Fruit fly (Drosophila melanogaster) whole organism, embryonic: Measurements from ENCODE around the gene Cln7.
A peak's percentile ranks its signal among the peaks of the same experiment; 100 is the strongest.

ENCODE experiments used
- Adf1 ChIP-seq: fragments of 200-800 bp; sonication (Bioruptor generic); IDR thresholded peaks from 2 replicates; pipeline ENCODE4 v1.3.6; 2022; ENCODE audit warnings: missing biosample characterization, missing genetic modification characterization
- Asciz ChIP-seq: fragments of 200-800 bp; sonication (Bioruptor generic); optimal IDR thresholded peaks from 2 replicates; lab custom pipeline; 2017; ENCODE audit warnings: missing biosample characterization, mild to moderate bottlenecking, missing genetic modification characterization, missing genetic modification reagents
- CG12071 ChIP-seq: fragments of 200-800 bp; sonication (Bioruptor generic); optimal IDR thresholded peaks from 3 replicates; lab custom pipeline; 2018; ENCODE audit warnings: missing biosample characterization, mild to moderate bottlenecking, missing genetic modification characterization
- CG12155 ChIP-seq: fragments of 200-800 bp; sonication (Bioruptor generic); optimal IDR thresholded peaks from 3 replicates; lab custom pipeline; 2016; ENCODE audit warnings: missing biosample characterization, missing genetic modification characterization
- CG12769 ChIP-seq: fragments of 200-800 bp; sonication (Bioruptor generic); optimal IDR thresholded peaks from 2 replicates; lab custom pipeline; 2019; ENCODE audit warnings: missing biosample characterization, mild to moderate bottlenecking, missing genetic modification characterization, moderate library complexity
- CG15479 ChIP-seq: fragments of 200-800 bp; sonication (Bioruptor generic); optimal IDR thresholded peaks from 3 replicates; lab custom pipeline; 2019; ENCODE audit warnings: missing biosample characterization, mild to moderate bottlenecking, missing genetic modification characterization, moderate library complexity
- CG15514 ChIP-seq: fragments of 200-800 bp; sonication (Bioruptor generic); optimal IDR thresholded peaks from 3 replicates; lab custom pipeline; 2017; ENCODE audit warnings: missing biosample characterization, missing genetic modification characterization, mild to moderate bottlenecking, moderate library complexity, missing genetic modification reagents
- CG18599 ChIP-seq: fragments of 200-800 bp; sonication (Bioruptor generic); optimal IDR thresholded peaks from 3 replicates; lab custom pipeline; 2017; ENCODE audit warnings: missing biosample characterization, missing genetic modification characterization, mild to moderate bottlenecking, moderate library complexity, missing genetic modification reagents
- CG2199 ChIP-seq: fragments of 200-800 bp; sonication (Bioruptor generic); IDR thresholded peaks from 3 replicates; pipeline ENCODE4 v1.3.6; 2022; ENCODE audit warnings: missing biosample characterization, missing genetic modification characterization
- CG2678 ChIP-seq: fragments of 200-800 bp; sonication (Bioruptor generic); optimal IDR thresholded peaks from 3 replicates; lab custom pipeline; 2019; ENCODE audit warnings: missing biosample characterization, mild to moderate bottlenecking, missing genetic modification characterization, moderate library complexity
- CG34376 ChIP-seq: fragments of 200-800 bp; sonication (Bioruptor generic); optimal IDR thresholded peaks from 2 replicates; lab custom pipeline; 2018; ENCODE audit warnings: missing biosample characterization, mild to moderate bottlenecking, missing genetic modification characterization
- CG3838 ChIP-seq: fragments of 200-800 bp; sonication (Bioruptor generic); optimal IDR thresholded peaks from 3 replicates; lab custom pipeline; 2016; ENCODE audit warnings: missing biosample characterization, missing genetic modification characterization
- CG3995 ChIP-seq: fragments of 200-800 bp; sonication (Bioruptor generic); optimal IDR thresholded peaks from 3 replicates; lab custom pipeline; 2016; ENCODE audit warnings: missing biosample characterization, missing genetic modification characterization
- CG6813 ChIP-seq: fragments of 200-800 bp; sonication (Bioruptor generic); optimal IDR thresholded peaks from 2 replicates; lab custom pipeline; 2017; ENCODE audit warnings: missing biosample characterization, missing genetic modification characterization, mild to moderate bottlenecking, moderate library complexity, missing genetic modification reagents
- CG7987 ChIP-seq: fragments of 200-800 bp; sonication (Bioruptor generic); optimal IDR thresholded peaks from 2 replicates; lab custom pipeline; 2018; ENCODE audit warnings: missing biosample characterization, mild to moderate bottlenecking, missing genetic modification characterization, moderate library complexity
- CG8290 ChIP-seq, 3 experiments: fragments of 200-800 bp; sonication (Bioruptor generic); optimal IDR thresholded peaks; 2 replicates each; lab custom pipeline; 2016 to 2019; ENCODE audit warnings: missing biosample characterization in 3 of 3, missing genetic modification characterization in 3 of 3, mild to moderate bottlenecking in 2 of 3, moderate library complexity in 1 of 3
- CG9727 ChIP-seq: fragments of 200-800 bp; sonication (Bioruptor generic); optimal IDR thresholded peaks from 3 replicates; lab custom pipeline; 2017; ENCODE audit warnings: missing biosample characterization, mild to moderate bottlenecking, missing genetic modification characterization
- Drgx ChIP-seq: fragments of 200-800 bp; sonication (Bioruptor generic); IDR thresholded peaks from 2 replicates; pipeline ENCODE4 v1.3.6; 2022; ENCODE audit warnings: missing biosample characterization, missing genetic modification characterization
- Elba2 ChIP-seq: fragments of 200-800 bp; sonication (Bioruptor generic); optimal IDR thresholded peaks from 3 replicates; lab custom pipeline; 2016; ENCODE audit warnings: missing biosample characterization, missing genetic modification characterization
- Gug ChIP-seq: fragments of 200-800 bp; sonication (Bioruptor generic); IDR thresholded peaks from 4 replicates; pipeline ENCODE4 v1.3.6; 2022; ENCODE audit warnings: missing biosample characterization, missing genetic modification characterization
- HHEX ChIP-seq: fragments of 200-800 bp; sonication (Bioruptor generic); optimal IDR thresholded peaks from 3 replicates; lab custom pipeline; 2017; ENCODE audit warnings: missing biosample characterization, mild to moderate bottlenecking, missing genetic modification characterization, missing genetic modification reagents
- HLH4C ChIP-seq: fragments of 200-800 bp; sonication (Bioruptor generic); IDR thresholded peaks from 3 replicates; pipeline ENCODE4 v1.3.6; 2022; ENCODE audit warnings: missing biosample characterization, missing genetic modification characterization; ENCODE audit not compliant: partially characterized antibody
- Meics ChIP-seq: fragments of 200-800 bp; sonication (Bioruptor generic); optimal IDR thresholded peaks from 2 replicates; lab custom pipeline; 2017; ENCODE audit warnings: missing biosample characterization, mild to moderate bottlenecking, missing genetic modification characterization
- al ChIP-seq: fragments of 200-800 bp; sonication (Bioruptor generic); IDR thresholded peaks from 2 replicates; pipeline ENCODE4 v1.3.6; 2022; ENCODE audit warnings: missing biosample characterization, missing genetic modification characterization
- cas ChIP-seq: fragments of 200-800 bp; sonication (Bioruptor generic); IDR thresholded peaks from 2 replicates; pipeline ENCODE4 v1.3.6; 2022; ENCODE audit warnings: missing biosample characterization, missing genetic modification characterization
- caup ChIP-seq: fragments of 200-800 bp; sonication (Bioruptor generic); optimal IDR thresholded peaks from 3 replicates; lab custom pipeline; 2017; ENCODE audit warnings: missing biosample characterization, mild to moderate bottlenecking, missing genetic modification characterization, moderate library complexity; ENCODE audit not compliant: severe bottlenecking
- chif ChIP-seq, 2 experiments: fragments of 200-800 bp; sonication (Bioruptor generic); optimal IDR thresholded peaks; 3 replicates each; lab custom pipeline; 2016; ENCODE audit warnings: missing biosample characterization in 2 of 2, missing genetic modification characterization in 2 of 2
- crp ChIP-seq, 2 experiments: fragments of 200-800 bp; sonication (Bioruptor generic); optimal IDR thresholded peaks; 2 replicates in 1 of 2; 3 replicates in 1 of 2; lab custom pipeline; 2017; ENCODE audit warnings: missing biosample characterization in 2 of 2, missing genetic modification characterization in 2 of 2, mild to moderate bottlenecking in 1 of 2, moderate library complexity in 1 of 2
- disco-r ChIP-seq: fragments of 200-800 bp; sonication (Bioruptor generic); optimal IDR thresholded peaks from 2 replicates; lab custom pipeline; 2016; ENCODE audit warnings: missing biosample characterization, missing genetic modification characterization
- en ChIP-seq: fragments of 200-800 bp; sonication (Bioruptor generic); optimal IDR thresholded peaks from 2 replicates; lab custom pipeline; 2016; ENCODE audit warnings: missing biosample characterization, missing genetic modification characterization
- esg ChIP-seq: fragments of 200-800 bp; sonication (Bioruptor generic); conservative IDR thresholded peaks from 2 replicates; pipeline ENCODE4 v1.3.6; 2022; ENCODE audit warnings: missing biosample characterization, missing genetic modification characterization
- gce ChIP-seq: fragments of 200-800 bp; sonication (Bioruptor generic); IDR thresholded peaks from 3 replicates; pipeline ENCODE4 v1.3.6; 2022; ENCODE audit warnings: missing biosample characterization, missing genetic modification characterization
- kah ChIP-seq: fragments of 200-800 bp; sonication (Bioruptor generic); optimal IDR thresholded peaks from 2 replicates; lab custom pipeline; 2018; ENCODE audit warnings: missing biosample characterization, mild to moderate bottlenecking, missing genetic modification characterization
- maf-S ChIP-seq: fragments of 200-800 bp; sonication (Bioruptor generic); optimal IDR thresholded peaks from 2 replicates; lab custom pipeline; 2016; ENCODE audit warnings: missing biosample characterization, missing genetic modification characterization
- mirr ChIP-seq: fragments of 200-800 bp; sonication (Bioruptor generic); optimal IDR thresholded peaks from 3 replicates; lab custom pipeline; 2018; ENCODE audit warnings: missing biosample characterization, mild to moderate bottlenecking, missing genetic modification characterization
- nau ChIP-seq: fragments of 200-800 bp; sonication (Bioruptor generic); optimal IDR thresholded peaks from 3 replicates; lab custom pipeline; 2017; ENCODE audit warnings: missing biosample characterization, mild to moderate bottlenecking, missing genetic modification characterization, missing genetic modification reagents
- pb ChIP-seq: fragments of 200-800 bp; sonication (Bioruptor generic); optimal IDR thresholded peaks from 3 replicates; lab custom pipeline; 2016; ENCODE audit warnings: missing biosample characterization, missing genetic modification characterization
- sens ChIP-seq: fragments of 200-800 bp; sonication (Bioruptor generic); peaks from one replicate; lab custom pipeline; 2016; ENCODE audit warnings: missing biosample characterization, missing genetic modification characterization
- sob ChIP-seq: fragments of 200-800 bp; sonication (Bioruptor generic); IDR thresholded peaks from 2 replicates; pipeline ENCODE4 v1.3.6; 2022; ENCODE audit warnings: missing biosample characterization, missing genetic modification characterization
- stc ChIP-seq: fragments of 200-800 bp; sonication (Bioruptor generic); IDR thresholded peaks from 2 replicates; pipeline ENCODE4 v1.3.6; 2022; ENCODE audit warnings: missing biosample characterization, missing genetic modification characterization
- sug ChIP-seq: fragments of 200-800 bp; optimal IDR thresholded peaks from 2 replicates; lab custom pipeline; 2019; ENCODE audit warnings: missing biosample characterization, mild to moderate bottlenecking, missing genetic modification characterization, moderate library complexity
- tin ChIP-seq: fragments of 200-800 bp; sonication (Bioruptor generic); optimal IDR thresholded peaks from 3 replicates; lab custom pipeline; 2016; ENCODE audit warnings: missing biosample characterization, missing genetic modification characterization
- trem ChIP-seq: fragments of 200-800 bp; optimal IDR thresholded peaks from 3 replicates; lab custom pipeline; 2019; ENCODE audit warnings: missing biosample characterization, mild to moderate bottlenecking, missing genetic modification characterization, moderate library complexity
- trh ChIP-seq: fragments of 200-800 bp; sonication (Bioruptor generic); optimal IDR thresholded peaks from 2 replicates; lab custom pipeline; 2016; ENCODE audit warnings: missing biosample characterization, missing genetic modification characterization

Gene Cln7

DNA sequence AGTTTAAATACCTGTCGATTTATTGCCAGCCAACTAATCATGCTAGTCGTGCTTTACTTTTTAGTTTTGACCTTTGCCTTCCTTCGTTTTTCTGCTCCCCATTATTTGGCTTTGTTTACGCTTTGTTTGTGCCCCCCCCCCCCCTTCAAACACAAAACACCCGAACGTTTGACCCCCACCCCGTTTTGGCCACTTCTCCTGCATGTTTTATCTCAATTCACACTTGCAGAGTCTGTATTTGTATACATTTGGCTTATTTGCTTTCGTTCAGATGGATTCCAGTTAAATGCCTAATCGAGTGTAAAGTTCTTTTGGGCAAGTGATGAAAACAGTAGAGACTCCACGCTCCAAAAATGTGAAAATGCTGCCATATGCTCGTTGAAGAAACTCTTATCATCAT lies 4.3 kb upstream of the Cln7 start (continued):
- TF ChIP-seq caup = peak; percentile 6
- no peak for TF ChIP-seq al (GFP tag; lab: Robert Waterston, UW)
- no peak for TF ChIP-seq Adf1 (GFP tag; lab: Robert Waterston, UW)
- TF ChIP-seq tin (GFP tag; lab: Kevin White, UChicago) = no peak
- TF ChIP-seq CG8290 (GFP tag; optimal IDR thresholded peaks at IDR 0.05; lab: Kevin White, UChicago) = no peak
- peak in 1 of 2 experiments; percentile 32 for TF ChIP-seq CG8290 (tag; optimal IDR thresholded peaks at IDR 0.05; lab: Kevin White, UChicago)
- TF ChIP-seq HHEX (GFP tag; lab: Kevin White, UChicago) = peak; percentile 10
- TF ChIP-seq gce = no peak
- TF ChIP-seq HLH4C (GFP tag; lab: Robert Waterston, UW) = no peak
- no peak for TF ChIP-seq esg (GFP tag; lab: Robert Waterston, UW)
- TF ChIP-seq pb = no peak
- no peak for TF ChIP-seq cas (GFP tag; lab: Robert Waterston, UW)
- TF ChIP-seq en (GFP tag; lab: Kevin White, UChicago) = no peak
- 0 out of 2 replicates have a peak, but pooled peaks have one; percentile 15 for TF ChIP-seq sob
- TF ChIP-seq CG12769 (tag; lab: Kevin White, UChicago) = peak; percentile 27
- TF ChIP-seq CG3838 (GFP tag; lab: Kevin White, UChicago) = no peak
- TF ChIP-seq Elba2 (GFP tag; lab: Kevin White, UChicago) = no peak
- no peak for TF ChIP-seq chif (GFP tag; optimal IDR thresholded peaks at IDR 0.05; lab: Kevin White, UChicago)
- no peak for TF ChIP-seq CG15479 (GFP tag; lab: Kevin White, UChicago)
- peak; percentile 13 for TF ChIP-seq sug (tag; lab: Kevin White, UChicago)
- TF ChIP-seq CG34376 = peak; percentile 15
- TF ChIP-seq trem (tag; lab: Kevin White, UChicago) = no peak
- TF ChIP-seq mirr = peak; percentile 16
- peak; percentile 16 for TF ChIP-seq Meics (GFP tag; lab: Kevin White, UChicago)
- TF ChIP-seq stc (GFP tag; lab: Robert Waterston, UW) = peak; percentile 46; the same call in 1 of the 2 replicates
- no peak for TF ChIP-seq Gug
- TF ChIP-seq trh (GFP tag; lab: Kevin White, UChicago) = no peak
- peak; percentile 23 for TF ChIP-seq CG6813 (GFP tag; lab: Kevin White, UChicago)
- TF ChIP-seq CG15514 = peak; percentile 19
- TF ChIP-seq Asciz (GFP tag; lab: Kevin White, UChicago) = peak; percentile 4
- TF ChIP-seq CG9727 (GFP tag; lab: Kevin White, UChicago) = peak; percentile 9
- peak; percentile 22 for TF ChIP-seq CG2678 (tag; lab: Kevin White, UChicago)
- TF ChIP-seq CG12071 (GFP tag; lab: Kevin White, UChicago) = peak; percentile 32
- no peak for TF ChIP-seq CG3995 (GFP tag; lab: Kevin White, UChicago)
- peak; percentile 38 for TF ChIP-seq CG18599 (GFP tag; lab: Kevin White, UChicago)
- no peak for TF ChIP-seq disco-r
- peak; percentile 19 for TF ChIP-seq kah (GFP tag; lab: Kevin White, UChicago)
- TF ChIP-seq CG2199 (GFP tag; lab: Robert Waterston, UW) = no peak
- TF ChIP-seq Drgx = no peak
- no peak for TF ChIP-seq nau (GFP tag; lab: Kevin White, UChicago)
- no peak for TF ChIP-seq CG12155 (GFP tag; lab: Kevin White, UChicago)
- TF ChIP-seq sens (GFP tag; lab: Kevin White, UChicago) = peak; percentile 12
- peak; percentile 27 for TF ChIP-seq CG7987 (GFP tag; lab: Kevin White, UChicago)
- TF ChIP-seq crp (GFP tag; optimal IDR thresholded peaks at IDR 0.05; lab: Kevin White, UChicago) = no peak
- TF ChIP-seq maf-S (GFP tag; lab: Kevin White, UChicago) = no peak
